Fruit fly (Drosophila melanogaster) whole organism, embryonic: ENCODE measurements around the gene pug.

Source experiments
- Antp ChIP-seq: fragments of 200-800 bp; sonication (Bioruptor generic); optimal IDR thresholded peaks from 3 replicates; lab custom pipeline; 2016; ENCODE audit warnings: missing biosample characterization, missing genetic modification characterization
- Atf6 ChIP-seq: fragments of 200-800 bp; sonication (Bioruptor generic); IDR thresholded peaks from 2 replicates; pipeline ENCODE4 v1.3.6; 2022; ENCODE audit warnings: missing biosample characterization, missing genetic modification characterization
- B-H2 ChIP-seq: fragments of 200-800 bp; sonication (Bioruptor generic); optimal IDR thresholded peaks from 2 replicates; lab custom pipeline; 2018; ENCODE audit warnings: missing biosample characterization, mild to moderate bottlenecking, missing genetic modification characterization
- CG10959 ChIP-seq: fragments of 200-800 bp; sonication (Bioruptor generic); IDR thresholded peaks from 2 replicates; pipeline ENCODE4 v1.3.6; 2022; ENCODE audit warnings: missing biosample characterization, missing genetic modification characterization
- CG11398 ChIP-seq: fragments of 200-800 bp; sonication (Bioruptor generic); optimal IDR thresholded peaks from 2 replicates; lab custom pipeline; 2016; ENCODE audit warnings: missing biosample characterization, missing genetic modification characterization
- CG11504 ChIP-seq: fragments of 200-800 bp; sonication (Bioruptor generic); optimal IDR thresholded peaks from 3 replicates; lab custom pipeline; 2019; ENCODE audit warnings: missing biosample characterization, mild to moderate bottlenecking, missing genetic modification characterization, moderate library complexity
- CG12744 ChIP-seq: fragments of 200-800 bp; sonication (Bioruptor generic); optimal IDR thresholded peaks from 2 replicates; lab custom pipeline; 2016; ENCODE audit warnings: missing biosample characterization, missing genetic modification characterization
- CG14965 ChIP-seq: fragments of 200-800 bp; sonication (Bioruptor generic); optimal IDR thresholded peaks from 2 replicates; lab custom pipeline; 2016; ENCODE audit warnings: missing biosample characterization, missing genetic modification characterization, borderline replicate concordance
- CG1603 ChIP-seq: fragments of 200-800 bp; sonication (Bioruptor generic); optimal IDR thresholded peaks from 2 replicates; lab custom pipeline; 2019; ENCODE audit warnings: missing biosample characterization, mild to moderate bottlenecking, missing genetic modification characterization, moderate library complexity
- CG16779 ChIP-seq: fragments of 200-800 bp; sonication (Bioruptor generic); IDR thresholded peaks from 2 replicates; pipeline ENCODE4 v1.3.6; 2022; ENCODE audit warnings: missing biosample characterization, missing genetic modification characterization
- CG2116 ChIP-seq: fragments of 200-800 bp; sonication (Bioruptor generic); optimal IDR thresholded peaks from 3 replicates; lab custom pipeline; 2018; ENCODE audit warnings: missing biosample characterization, mild to moderate bottlenecking, missing genetic modification characterization
- CG2120 ChIP-seq: fragments of 200-800 bp; sonication (Bioruptor generic); optimal IDR thresholded peaks from 3 replicates; lab custom pipeline; 2016; ENCODE audit warnings: missing biosample characterization, missing genetic modification characterization
- CG3838 ChIP-seq: fragments of 200-800 bp; sonication (Bioruptor generic); optimal IDR thresholded peaks from 3 replicates; lab custom pipeline; 2016; ENCODE audit warnings: missing biosample characterization, missing genetic modification characterization
- CG6654 ChIP-seq: fragments of 200-800 bp; sonication (Bioruptor generic); optimal IDR thresholded peaks from 2 replicates; lab custom pipeline; 2017; ENCODE audit warnings: missing biosample characterization, mild to moderate bottlenecking, missing genetic modification characterization
- Chrac-16 ChIP-seq: fragments of 200-800 bp; sonication (Bioruptor generic); optimal IDR thresholded peaks from 3 replicates; lab custom pipeline; 2016; ENCODE audit warnings: missing biosample characterization, missing genetic modification characterization
- Deaf1 ChIP-seq: fragments of 200-800 bp; optimal IDR thresholded peaks from 3 replicates; lab custom pipeline; 2019; ENCODE audit warnings: missing biosample characterization, mild to moderate bottlenecking, missing genetic modification characterization, moderate library complexity
- Gsc ChIP-seq: fragments of 200-800 bp; sonication (Bioruptor generic); IDR thresholded peaks from 2 replicates; pipeline ENCODE4 v1.3.6; 2022; ENCODE audit warnings: missing biosample characterization, missing genetic modification characterization
- Gug ChIP-seq: fragments of 200-800 bp; sonication (Bioruptor generic); IDR thresholded peaks from 4 replicates; pipeline ENCODE4 v1.3.6; 2022; ENCODE audit warnings: missing biosample characterization, missing genetic modification characterization
- HLH3B ChIP-seq: fragments of 200-800 bp; sonication (Bioruptor generic); IDR thresholded peaks from 2 replicates; pipeline ENCODE4 v1.3.6; 2022; ENCODE audit warnings: missing biosample characterization, missing genetic modification characterization
- HLH4C ChIP-seq: fragments of 200-800 bp; sonication (Bioruptor generic); IDR thresholded peaks from 3 replicates; pipeline ENCODE4 v1.3.6; 2022; ENCODE audit warnings: missing biosample characterization, missing genetic modification characterization; ENCODE audit not compliant: partially characterized antibody
- Hand ChIP-seq: fragments of 200-800 bp; sonication (Bioruptor generic); optimal IDR thresholded peaks from 2 replicates; lab custom pipeline; 2017; ENCODE audit warnings: mild to moderate bottlenecking, missing biosample characterization, missing genetic modification reagents, missing genetic modification characterization
- Hsf ChIP-seq: fragments of 200-800 bp; sonication (Bioruptor generic); optimal IDR thresholded peaks from 3 replicates; lab custom pipeline; 2016; ENCODE audit warnings: missing biosample characterization, missing genetic modification characterization
- MBD-R2 ChIP-seq: fragments of 200-800 bp; sonication (Bioruptor generic); IDR thresholded peaks from 2 replicates; pipeline ENCODE4 v1.3.6; 2022; ENCODE audit warnings: missing biosample characterization, missing genetic modification characterization
- Med ChIP-seq: fragments of 200-800 bp; sonication (Bioruptor generic); peaks from one replicate; lab custom pipeline; 2016; ENCODE audit warnings: missing biosample characterization, missing genetic modification characterization, mild to moderate bottlenecking, inconsistent platforms, moderate library complexity
- Optix ChIP-seq: fragments of 200-800 bp; sonication (Bioruptor generic); IDR thresholded peaks from 3 replicates; pipeline ENCODE4 v1.3.6; 2022; ENCODE audit warnings: missing biosample characterization, missing genetic modification characterization
- Pdp1 ChIP-seq, 2 experiments: fragments of 200-800 bp; sonication (Bioruptor generic); optimal IDR thresholded peaks; 3 replicates each; lab custom pipeline; 2016; ENCODE audit warnings: missing biosample characterization in 2 of 2, missing genetic modification characterization in 2 of 2, mild to moderate bottlenecking in 1 of 2, moderate library complexity in 1 of 2
- Spps ChIP-seq: fragments of 200-800 bp; sonication (Bioruptor generic); optimal IDR thresholded peaks from 2 replicates; lab custom pipeline; 2018; ENCODE audit warnings: missing biosample characterization, mild to moderate bottlenecking, missing genetic modification characterization
- Sry-β ChIP-seq: fragments of 200-800 bp; sonication (Bioruptor generic); optimal IDR thresholded peaks from 2 replicates; lab custom pipeline; 2018; ENCODE audit warnings: missing biosample characterization, mild to moderate bottlenecking, missing genetic modification characterization, moderate library complexity
- amos ChIP-seq: fragments of 200-800 bp; sonication (Bioruptor generic); IDR thresholded peaks from 2 replicates; pipeline ENCODE4 v1.3.6; 2022; ENCODE audit warnings: missing biosample characterization, missing genetic modification characterization; ENCODE audit not compliant: partially characterized antibody
- cad ChIP-seq: fragments of >200 bp; optimal IDR thresholded peaks from 2 replicates; lab custom pipeline; 2017; ENCODE audit warnings: missing biosample characterization, missing genetic modification characterization
- chinmo ChIP-seq: fragments of 200-800 bp; sonication (Bioruptor generic); IDR thresholded peaks from 4 replicates; pipeline ENCODE4 v1.3.6; 2022; ENCODE audit warnings: missing biosample characterization, missing genetic modification characterization; ENCODE audit not compliant: partially characterized antibody
- crc ChIP-seq: fragments of 200-800 bp; sonication (Bioruptor generic); optimal IDR thresholded peaks from 2 replicates; lab custom pipeline; 2016; ENCODE audit warnings: missing biosample characterization, missing genetic modification characterization
- dm ChIP-seq: fragments of 200-800 bp; sonication (Bioruptor generic); optimal IDR thresholded peaks from 3 replicates; lab custom pipeline; 2016; ENCODE audit warnings: missing biosample characterization, missing genetic modification characterization
- dmrt99B ChIP-seq: fragments of 200-800 bp; sonication (Bioruptor generic); optimal IDR thresholded peaks from 2 replicates; lab custom pipeline; 2018; ENCODE audit warnings: missing biosample characterization, mild to moderate bottlenecking, missing genetic modification characterization, moderate library complexity
- eve ChIP-seq, 2 experiments: fragments of >200 bp; optimal IDR thresholded peaks; 2 replicates each; lab custom pipeline; 2017; ENCODE audit warnings: missing biosample characterization in 2 of 2, missing genetic modification characterization in 2 of 2
- fd96Cb ChIP-seq: fragments of 200-800 bp; sonication (Bioruptor generic); optimal IDR thresholded peaks from 2 replicates; lab custom pipeline; 2018; ENCODE audit warnings: missing biosample characterization, mild to moderate bottlenecking, missing genetic modification characterization, moderate library complexity
- hbn ChIP-seq: fragments of 200-800 bp; sonication (Bioruptor generic); IDR thresholded peaks from 2 replicates; pipeline ENCODE4 v1.3.6; 2022; ENCODE audit warnings: missing biosample characterization, missing genetic modification characterization; ENCODE audit not compliant: partially characterized antibody
- jigr1 ChIP-seq: fragments of 200-800 bp; sonication (Bioruptor generic); IDR thresholded peaks from 3 replicates; pipeline ENCODE4 v1.3.6; 2022; ENCODE audit warnings: missing biosample characterization, missing genetic modification characterization
- jumu ChIP-seq: fragments of 200-800 bp; sonication (Bioruptor generic); optimal IDR thresholded peaks from 3 replicates; lab custom pipeline; 2016; ENCODE audit warnings: missing biosample characterization, missing genetic modification characterization
- pfk ChIP-seq: fragments of 200-800 bp; sonication (Bioruptor generic); optimal IDR thresholded peaks from 2 replicates; lab custom pipeline; 2018; ENCODE audit warnings: missing biosample characterization, mild to moderate bottlenecking, missing genetic modification characterization, moderate library complexity
- pzg ChIP-seq: fragments of 200-800 bp; sonication (Bioruptor generic); optimal IDR thresholded peaks from 3 replicates; lab custom pipeline; 2018; ENCODE audit warnings: missing biosample characterization, mild to moderate bottlenecking, missing genetic modification characterization, moderate library complexity
- row ChIP-seq: fragments of 200-800 bp; sonication (Bioruptor generic); IDR thresholded peaks from 3 replicates; pipeline ENCODE4 v1.3.6; 2022; ENCODE audit warnings: missing biosample characterization, missing genetic modification characterization
- sens ChIP-seq: fragments of 200-800 bp; sonication (Bioruptor generic); peaks from one replicate; lab custom pipeline; 2016; ENCODE audit warnings: missing biosample characterization, missing genetic modification characterization
- slp2 ChIP-seq: fragments of 200-800 bp; sonication (Bioruptor generic); optimal IDR thresholded peaks from 2 replicates; lab custom pipeline; 2016; ENCODE audit warnings: missing biosample characterization, missing genetic modification characterization
- so ChIP-seq: fragments of 200-800 bp; sonication (Bioruptor generic); IDR thresholded peaks from 3 replicates; pipeline ENCODE4 v1.3.6; 2022; ENCODE audit warnings: missing biosample characterization, missing genetic modification characterization
- tup ChIP-seq: fragments of 200-800 bp; sonication (Bioruptor generic); optimal IDR thresholded peaks from 2 replicates; lab custom pipeline; 2016; ENCODE audit warnings: missing biosample characterization, mild to moderate bottlenecking, missing genetic modification characterization, moderate library complexity
- wdn ChIP-seq: fragments of 200-800 bp; sonication (Bioruptor generic); IDR thresholded peaks from 2 replicates; pipeline ENCODE4 v1.3.6; 2022; ENCODE audit warnings: missing biosample characterization, missing genetic modification characterization
- wek ChIP-seq: fragments of 200-800 bp; sonication (Bioruptor generic); optimal IDR thresholded peaks from 3 replicates; lab custom pipeline; 2018; ENCODE audit warnings: missing biosample characterization, mild to moderate bottlenecking, missing genetic modification characterization, moderate library complexity
- zfh1 ChIP-seq: fragments of 200-800 bp; sonication (Bioruptor generic); IDR thresholded peaks from 3 replicates; pipeline ENCODE4 v1.3.6; 2022; ENCODE audit warnings: missing biosample characterization, missing genetic modification characterization

The pug gene

DNA sequence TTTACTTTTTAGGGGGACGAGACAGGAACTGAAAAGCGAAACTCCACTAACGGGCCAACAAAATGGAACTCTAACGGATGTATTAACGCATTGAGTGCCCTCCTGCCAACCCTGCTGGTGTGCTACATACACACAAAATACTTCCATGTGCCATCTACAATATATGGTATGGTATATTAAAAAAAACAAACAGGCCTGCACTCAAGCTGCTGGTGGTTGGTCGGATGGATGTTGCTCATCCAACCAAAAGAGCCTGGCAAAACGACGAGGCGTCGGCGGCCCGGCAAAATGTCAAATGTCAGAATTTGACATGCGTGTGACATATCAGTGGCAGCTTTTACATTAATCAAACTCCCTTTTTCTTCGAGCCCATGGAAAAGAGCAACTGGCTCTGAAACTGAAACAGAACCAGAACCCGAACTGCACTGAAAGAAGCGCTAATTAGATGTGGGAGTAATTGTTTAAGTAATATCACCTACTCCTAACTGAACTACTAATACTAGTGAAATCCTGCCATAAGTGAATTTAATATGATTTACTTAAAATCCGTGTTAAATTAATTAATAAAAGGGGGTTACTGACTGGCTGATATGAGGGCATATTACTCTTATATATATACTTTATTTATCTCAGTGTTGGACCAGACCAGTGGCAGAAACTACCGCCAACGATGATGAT lies 45.6 kb upstream of the pug start (continued):
- TF ChIP-seq so (GFP tag; lab: Robert Waterston, UW) (0 out of 3 replicates have a peak, but pooled peaks have one; percentile 28), Spps (tag; lab: Kevin White, UChicago) (peak; percentile 21), Antp (no peak), CG11398 (GFP tag; lab: Kevin White, UChicago) (no peak), slp2 (GFP tag; lab: Kevin White, UChicago) (no peak), cad (no peak), chinmo (no peak), CG12744 (GFP tag; lab: Kevin White, UChicago) (no peak), dmrt99B (tag; lab: Kevin White, UChicago) (peak; percentile 35), CG11504 (tag; lab: Kevin White, UChicago) (peak; percentile 40), Sry-β (GFP tag; lab: Kevin White, UChicago) (no peak), tup (GFP tag; lab: Kevin White, UChicago) (peak; percentile 12), MBD-R2 (no peak), CG3838 (GFP tag; lab: Kevin White, UChicago) (no peak), CG14965 (GFP tag; lab: Kevin White, UChicago) (no peak), eve (GFP tag; optimal IDR thresholded peaks at IDR 0.05; lab: Kevin White, UChicago) (no peak), sens (GFP tag; lab: Kevin White, UChicago) (peak; percentile 87), jigr1 (GFP tag; lab: Robert Waterston, UW) (no peak), crc (GFP tag; lab: Kevin White, UChicago) (no peak), hbn (GFP tag; lab: Robert Waterston, UW) (no peak), pzg (GFP tag; lab: Kevin White, UChicago) (no peak), CG1603 (tag; lab: Kevin White, UChicago) (peak; percentile 27), CG16779 (GFP tag; lab: Robert Waterston, UW) (no peak), row (GFP tag; lab: Robert Waterston, UW) (peak; percentile 36; the same call in 1 of the 3 replicates), wek (GFP tag; lab: Kevin White, UChicago) (no peak), Hand (GFP tag; lab: Kevin White, UChicago) (no peak), Optix (no peak), Atf6 (GFP tag; lab: Robert Waterston, UW) (no peak), CG10959 (GFP tag; lab: Robert Waterston, UW) (0 out of 2 replicates have a peak, but pooled peaks have one; percentile 43), CG2116 (no peak)

DNA sequence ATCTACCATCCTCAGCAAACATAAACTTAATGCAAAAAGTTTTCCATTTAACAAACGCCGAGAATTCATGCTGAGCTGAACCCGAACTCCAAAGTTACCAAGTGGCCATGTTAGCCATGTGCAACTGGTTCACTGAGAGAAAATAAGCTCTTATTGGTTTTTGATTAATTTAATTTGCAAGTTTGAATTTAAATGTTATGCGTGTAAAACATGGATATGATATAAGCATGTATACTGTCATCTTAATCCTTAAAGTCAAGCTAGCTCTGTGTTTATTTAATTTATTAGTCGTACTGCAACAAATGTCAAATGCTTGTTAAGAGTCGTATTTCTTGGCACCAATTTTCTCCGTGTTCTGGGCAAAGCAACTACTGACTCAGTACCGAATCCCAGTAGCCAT lies 41.7 kb upstream of the pug start:
- TF ChIP-seq Med (GFP tag; lab: Kevin White, UChicago) (peak; percentile 22), Deaf1 (no peak), CG6654 (GFP tag; lab: Kevin White, UChicago) (no peak)

DNA sequence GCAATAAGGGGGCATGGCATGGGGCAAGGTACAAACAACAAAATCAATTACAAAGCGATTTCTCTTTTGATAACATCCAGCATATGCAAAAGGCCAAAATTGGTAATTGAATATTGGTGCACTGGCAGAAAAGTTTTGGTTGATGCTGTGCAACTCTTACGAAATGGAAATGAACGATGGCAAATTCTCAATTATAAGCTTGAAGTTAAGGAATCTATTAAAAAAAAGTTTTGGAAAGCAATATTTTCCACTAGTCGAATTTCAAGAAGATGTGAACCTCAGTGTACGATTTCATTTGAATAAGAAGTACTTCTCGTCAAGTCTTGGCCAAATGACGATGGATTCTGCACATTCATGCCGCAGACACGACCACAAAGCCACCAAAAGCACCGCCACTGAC lies 40.4 kb upstream of the pug start:
- TF ChIP-seq Hsf (GFP tag; lab: Kevin White, UChicago) = peak; percentile 31
- no peak for TF ChIP-seq B-H2 (GFP tag; lab: Kevin White, UChicago)
- peak; percentile 30; the same call in 1 of the 2 replicates for TF ChIP-seq HLH3B
- TF ChIP-seq HLH4C (GFP tag; lab: Robert Waterston, UW) = no peak
- no peak for TF ChIP-seq wdn (GFP tag; lab: Robert Waterston, UW)
- no peak for TF ChIP-seq amos (GFP tag; lab: Robert Waterston, UW)
- peak; percentile 4 for TF ChIP-seq jumu
- TF ChIP-seq zfh1 (GFP tag; lab: Robert Waterston, UW) = peak; percentile 66; the same call in 2 of the 3 replicates
- TF ChIP-seq Gug (GFP tag; lab: Robert Waterston, UW) = no peak
- TF ChIP-seq Pdp1 (GFP tag; optimal IDR thresholded peaks at IDR 0.05; lab: Kevin White, UChicago) = peak; percentile 6 to 23
- TF ChIP-seq Gsc = no peak
- TF ChIP-seq dm (GFP tag; lab: Kevin White, UChicago) = no peak
- TF ChIP-seq pfk (GFP tag; lab: Kevin White, UChicago) = no peak
- TF ChIP-seq Chrac-16 (GFP tag; lab: Kevin White, UChicago) = no peak
- TF ChIP-seq fd96Cb = no peak
- TF ChIP-seq CG2120 (GFP tag; lab: Kevin White, UChicago) = peak; percentile 32
